Fruit fly (Drosophila melanogaster) whole organism, embryonic: ENCODE results near the gene CG33631.

ENCODE experiments used
- CG17186 ChIP-seq: fragments of 200-800 bp; sonication (Bioruptor generic); optimal IDR thresholded peaks from 3 replicates; lab custom pipeline; 2017; ENCODE audit warnings: missing biosample characterization, missing genetic modification reagents, missing genetic modification characterization
- CG7556 ChIP-seq: fragments of 200-800 bp; sonication (Bioruptor generic); optimal IDR thresholded peaks from 2 replicates; lab custom pipeline; 2017; ENCODE audit warnings: missing biosample characterization, mild to moderate bottlenecking, missing genetic modification characterization
- Dip2 ChIP-seq: fragments of 200-800 bp; sonication (Bioruptor generic); IDR thresholded peaks from 2 replicates; pipeline ENCODE4 v1.3.6; 2022; ENCODE audit warnings: missing biosample characterization, missing genetic modification characterization

DNA sequence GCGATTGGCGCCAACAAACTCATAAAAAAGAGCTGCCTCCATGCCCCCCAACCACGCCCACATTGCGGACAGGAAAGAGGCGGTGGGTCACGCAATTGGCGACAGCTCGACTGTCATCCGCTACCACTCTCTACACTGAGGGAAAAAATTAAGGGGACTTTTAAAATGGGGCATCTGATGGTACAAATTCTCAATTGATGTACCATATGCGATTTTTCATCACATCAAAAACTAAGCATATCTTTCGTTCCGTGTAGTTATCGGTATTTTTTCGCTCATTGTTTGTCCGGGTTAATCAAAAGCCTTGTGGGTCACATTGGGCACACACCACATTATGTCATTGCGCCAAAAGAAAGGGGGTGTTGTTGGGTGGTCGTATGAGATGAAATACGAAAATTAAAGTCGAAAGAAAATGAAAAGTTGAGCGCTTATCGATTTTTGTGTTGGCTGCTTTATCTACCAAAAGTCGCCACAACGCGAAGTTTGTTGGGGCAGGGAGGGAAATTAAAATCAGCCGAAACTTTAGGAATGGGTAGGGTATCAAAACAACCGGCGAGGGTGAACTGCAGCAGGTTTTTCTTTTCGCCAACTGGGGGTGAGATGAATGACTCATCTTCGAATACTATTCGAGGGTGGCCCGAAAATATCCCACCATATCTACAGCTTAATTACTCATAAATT is 39.6 kb upstream of the CG33631 start:
- TF ChIP-seq CG7556 (GFP tag; lab: Kevin White, UChicago) (no peak), CG17186 (no peak), Dip2 (GFP tag; lab: Robert Waterston, UW) (no peak)
